Worm (Caenorhabditis elegans) whole organism, L4 larva: ENCODE measurements around the gene romo-1.

Experiments
- F10B5.3 ChIP-seq: sonication (generic microtip); optimal IDR thresholded peaks from 2 replicates; lab custom pipeline; 2016; ENCODE audit warnings: mild to moderate bottlenecking, missing genetic modification characterization, missing compliant biosample characterization
- F44E2.7 ChIP-seq: fragments of 200-800 bp; sonication (Bioruptor generic); IDR thresholded peaks from 2 replicates; pipeline ENCODE4 v2.1.2; 2022; ENCODE audit warnings: missing genetic modification characterization, missing compliant biosample characterization
- aha-1 ChIP-seq: fragments of 150-350 bp; peaks from one replicate; lab custom pipeline; 2014; ENCODE audit warnings: missing biosample characterization, missing genetic modification characterization
- ama-1 ChIP-seq: fragments of 150-350 bp; optimal IDR thresholded peaks from 2 replicates; lab custom pipeline; 2014; ENCODE audit warnings: inconsistent platforms, mixed read lengths
- arid-1 ChIP-seq: fragments of 200-800 bp; sonication (Bioruptor generic); conservative IDR thresholded peaks from 2 replicates; pipeline ENCODE4 v1.3.6; 2022; ENCODE audit warnings: missing genetic modification reagents, missing genetic modification characterization, missing compliant biosample characterization
- ceh-20 ChIP-seq: fragments of 200-800 bp; sonication (Bioruptor generic); IDR thresholded peaks from 2 replicates; pipeline ENCODE4 v1.3.6; 2022; ENCODE audit warnings: missing genetic modification reagents, missing genetic modification characterization, missing compliant biosample characterization
- ceh-32 ChIP-seq: sonication (generic microtip); optimal IDR thresholded peaks from 2 replicates; lab custom pipeline; 2016; ENCODE audit warnings: mild to moderate bottlenecking, missing genetic modification characterization, missing compliant biosample characterization; ENCODE audit not compliant: poor library complexity
- ceh-62 ChIP-seq: sonication (generic microtip); optimal IDR thresholded peaks from 2 replicates; lab custom pipeline; 2017; ENCODE audit warnings: missing biosample characterization, missing genetic modification characterization
- cey-2 ChIP-seq: sonication (generic microtip); optimal IDR thresholded peaks from 3 replicates; lab custom pipeline; 2017; ENCODE audit warnings: missing genetic modification characterization, mild to moderate bottlenecking, missing compliant biosample characterization, antibody characterized with exemption, borderline replicate concordance; ENCODE audit not compliant: insufficient read depth
- daf-12 ChIP-seq: fragments of 150-350 bp; optimal IDR thresholded peaks from 2 replicates; lab custom pipeline; 2014; ENCODE audit warnings: missing biosample characterization, missing genetic modification reagents, missing genetic modification characterization
- egl-43 ChIP-seq: fragments of 200-800 bp; sonication (Bioruptor generic); IDR thresholded peaks from 2 replicates; pipeline ENCODE4 v1.3.6; 2022; ENCODE audit warnings: missing genetic modification reagents, missing genetic modification characterization, missing compliant biosample characterization
- fkh-10 ChIP-seq: fragments of 150-350 bp; optimal IDR thresholded peaks from 2 replicates; lab custom pipeline; 2014; ENCODE audit warnings: missing biosample characterization, missing genetic modification reagents, missing genetic modification characterization
- hif-1 ChIP-seq, 2 experiments: sonication (generic microtip); optimal IDR thresholded peaks; 2 replicates each; lab custom pipeline; 2016 to 2017; ENCODE audit warnings: missing compliant biosample characterization in 2 of 2, missing genetic modification characterization in 2 of 2, missing genetic modification reagents in 2 of 2, missing genotype in 2 of 2, mild to moderate bottlenecking in 1 of 2
- hlh-30 ChIP-seq: sonication (generic microtip); optimal IDR thresholded peaks from 2 replicates; lab custom pipeline; 2017; ENCODE audit warnings: antibody characterized with exemption, mild to moderate bottlenecking, missing genetic modification characterization, missing compliant biosample characterization; ENCODE audit not compliant: insufficient read depth
- jun-1 ChIP-seq: fragments of 150-350 bp; optimal IDR thresholded peaks from 2 replicates; lab custom pipeline; 2014; ENCODE audit warnings: missing biosample characterization, missing genetic modification reagents, missing genetic modification characterization
- lin-15B ChIP-seq: fragments of 150-350 bp; sonication (generic microtip); optimal IDR thresholded peaks from 3 replicates; lab custom pipeline; 2014; ENCODE audit warnings: missing biosample characterization, missing genetic modification characterization
- lir-3 ChIP-seq: sonication (generic microtip); optimal IDR thresholded peaks from 2 replicates; lab custom pipeline; 2016; ENCODE audit warnings: mild to moderate bottlenecking, missing genetic modification characterization, missing compliant biosample characterization
- mep-1 ChIP-seq: fragments of 150-350 bp; sonication (generic microtip); optimal IDR thresholded peaks from 3 replicates; lab custom pipeline; 2014; ENCODE audit warnings: missing biosample characterization, missing genetic modification characterization
- nhr-102 ChIP-seq: sonication (generic microtip); optimal IDR thresholded peaks from 2 replicates; lab custom pipeline; 2016; ENCODE audit warnings: mild to moderate bottlenecking, missing genetic modification characterization, moderate library complexity, missing compliant biosample characterization
- nhr-11 ChIP-seq: fragments of 150-350 bp; optimal IDR thresholded peaks from 2 replicates; lab custom pipeline; 2014; ENCODE audit warnings: missing biosample characterization, missing genetic modification characterization
- nhr-41 ChIP-seq: fragments of 200-800 bp; sonication (Bioruptor generic); IDR thresholded peaks from 2 replicates; pipeline ENCODE4 v1.3.6; 2022; ENCODE audit warnings: missing genetic modification reagents, missing genetic modification characterization, missing compliant biosample characterization
- nhr-48 ChIP-seq: sonication (generic microtip); optimal IDR thresholded peaks from 2 replicates; lab custom pipeline; 2016; ENCODE audit warnings: mild to moderate bottlenecking, missing genetic modification characterization, missing compliant biosample characterization
- nhr-6 ChIP-seq: fragments of 150-350 bp; optimal IDR thresholded peaks from 2 replicates; lab custom pipeline; 2014; ENCODE audit warnings: missing biosample characterization, missing genetic modification characterization
- nhr-76 ChIP-seq: fragments of 150-350 bp; optimal IDR thresholded peaks from 2 replicates; lab custom pipeline; 2014; ENCODE audit warnings: missing biosample characterization, missing genetic modification characterization
- php-3 ChIP-seq: fragments of 200-800 bp; sonication (Bioruptor generic); IDR thresholded peaks from 2 replicates; pipeline ENCODE4 v1.3.6; 2022; ENCODE audit warnings: missing genetic modification reagents, missing genetic modification characterization, missing compliant biosample characterization
- saeg-2 ChIP-seq: fragments of 200-800 bp; sonication (Bioruptor generic); IDR thresholded peaks from 2 replicates; pipeline ENCODE4 v1.3.6; 2022; ENCODE audit warnings: missing genetic modification reagents, missing genetic modification characterization, missing compliant biosample characterization
- set-16 ChIP-seq: fragments of 200-800 bp; sonication (Bioruptor generic); IDR thresholded peaks from 2 replicates; pipeline ENCODE4 v1.3.6; 2022; ENCODE audit warnings: missing genetic modification reagents, missing genetic modification characterization, missing compliant biosample characterization
- snpc-1.2 ChIP-seq: fragments of 200-800 bp; sonication (Bioruptor generic); IDR thresholded peaks from 2 replicates; pipeline ENCODE4 v1.3.6; 2022; ENCODE audit warnings: missing genetic modification reagents, missing genetic modification characterization, missing compliant biosample characterization
- spr-3 ChIP-seq: fragments of 200-800 bp; sonication (Bioruptor generic); optimal IDR thresholded peaks from 2 replicates; lab custom pipeline; 2018; ENCODE audit warnings: mild to moderate bottlenecking, missing genetic modification characterization, missing compliant biosample characterization
- tag-97 ChIP-seq: fragments of 200-800 bp; sonication (Bioruptor generic); IDR thresholded peaks from 2 replicates; pipeline ENCODE4 v1.3.6; 2022; ENCODE audit warnings: missing genetic modification characterization, missing compliant biosample characterization
- unc-130 ChIP-seq: sonication (generic microtip); optimal IDR thresholded peaks from 2 replicates; lab custom pipeline; 2016; ENCODE audit warnings: missing genetic modification reagents, missing genetic modification characterization, missing compliant biosample characterization
- unc-39 ChIP-seq: sonication (generic microtip); optimal IDR thresholded peaks from 2 replicates; lab custom pipeline; 2017; ENCODE audit warnings: missing biosample characterization, missing genetic modification characterization
- unc-62 ChIP-seq, 3 experiments: fragments of 150-350 bp in 1 of 3; sonication (generic microtip); optimal IDR thresholded peaks in 2 of 3; peaks in 1 of 3; 1 replicate in 1 of 3; 2 replicates in 2 of 3; lab custom pipeline; 2014 to 2017; ENCODE audit warnings: missing biosample characterization in 3 of 3, missing genetic modification characterization in 3 of 3, missing genetic modification reagents in 3 of 3, missing genotype in 1 of 3
- zfp-3 ChIP-seq: fragments of 200-800 bp; sonication (Bioruptor generic); conservative IDR thresholded peaks from 2 replicates; pipeline ENCODE4 v1.3.6; 2022; ENCODE audit warnings: missing genetic modification reagents, missing genetic modification characterization, missing compliant biosample characterization
- ztf-7 ChIP-seq: fragments of 150-350 bp; optimal IDR thresholded peaks from 2 replicates; lab custom pipeline; 2014; ENCODE audit warnings: missing biosample characterization, missing genetic modification characterization

The romo-1 gene

DNA sequence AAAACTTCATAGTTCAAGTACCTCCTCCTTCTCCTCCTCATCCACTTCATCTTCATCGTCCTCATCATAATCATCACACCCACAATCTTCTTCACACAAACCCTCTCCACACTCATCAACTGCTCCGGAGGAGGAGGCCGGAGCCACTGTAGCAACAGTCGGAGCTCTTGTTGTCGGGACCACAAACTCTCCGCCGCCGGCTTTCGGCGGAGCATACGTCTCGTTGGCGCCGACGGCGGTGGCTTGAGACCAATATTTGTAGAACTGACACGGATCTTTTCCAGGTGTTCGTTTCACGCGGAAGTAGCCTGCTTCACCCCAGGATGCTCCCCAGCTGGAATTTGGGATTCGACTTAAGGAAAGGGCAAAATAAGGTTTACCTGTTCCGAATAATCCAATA lies 1.9 kb upstream of the romo-1 start:
- no peak for TF ChIP-seq fkh-10 (GFP tag; lab: Kevin White, UChicago)
- TF ChIP-seq set-16: peak; percentile 74

DNA sequence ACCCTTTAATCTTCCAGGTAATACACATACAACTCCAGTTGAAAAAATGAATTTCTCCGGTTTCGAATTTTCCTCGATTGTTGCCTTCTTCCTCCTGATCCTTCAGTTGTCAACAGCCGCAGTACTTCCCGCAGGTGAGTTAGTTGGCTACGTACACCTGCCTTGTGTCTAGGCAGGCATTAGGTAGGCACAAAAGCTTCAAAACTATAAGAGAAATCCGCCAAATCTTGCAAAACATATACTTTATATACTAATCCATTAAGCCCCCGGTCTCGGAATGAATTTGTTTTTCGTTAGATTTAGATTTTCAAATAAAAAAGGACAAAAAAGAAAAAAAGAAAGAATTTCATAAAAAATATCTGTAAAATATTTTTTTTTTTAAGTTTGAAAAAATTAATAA lies 2.4 kb downstream of the romo-1 start, which contains the start of gene flp-16:
TSS of gene flp-16 (plus strand) at position 18 of the 400 bp plus-strand sequence.
- TF ChIP-seq unc-39 (tag; lab: Kevin White, UChicago) (no peak), aha-1 (tag; lab: Kevin White, UChicago) (peak; percentile 93)

DNA sequence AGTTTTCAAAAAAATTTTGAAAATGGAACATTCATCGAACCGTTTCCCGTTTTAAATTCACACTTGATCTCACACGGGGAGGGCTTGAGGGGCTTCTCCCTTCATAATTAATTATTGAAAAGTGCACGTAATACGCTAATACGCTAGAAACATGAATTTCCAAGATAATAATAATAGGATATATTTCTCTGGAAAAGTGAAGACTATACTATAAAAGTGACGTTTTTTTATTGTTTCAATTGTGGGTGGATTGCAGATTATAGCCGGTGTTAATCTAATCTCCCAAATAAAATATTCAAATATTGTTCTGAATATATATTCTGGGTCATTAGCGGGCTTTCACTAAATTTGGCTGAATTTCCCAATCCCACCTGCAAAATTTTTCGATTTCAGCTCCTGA lies 4.0 kb downstream of the romo-1 start:
- TF ChIP-seq cey-2 (tag; lab: Kevin White, UChicago): no peak
- TF ChIP-seq nhr-6 (tag; lab: Kevin White, UChicago): no peak
- no peak for TF ChIP-seq F10B5.3 (tag; lab: Kevin White, UChicago)
- no peak for TF ChIP-seq F44E2.7
- no peak for TF ChIP-seq unc-62 (GFP tag; optimal IDR thresholded peaks at IDR 0.05 in 1 of 2; lab: Kevin White, UChicago)
- TF ChIP-seq unc-62 (tag; optimal IDR thresholded peaks at IDR 0.05; lab: Kevin White, UChicago): no peak
- no peak for TF ChIP-seq nhr-102 (tag; lab: Kevin White, UChicago)
- TF ChIP-seq daf-12: no peak
- TF ChIP-seq hlh-30: no peak
- no peak for TF ChIP-seq ceh-62 (tag; lab: Kevin White, UChicago)
- TF ChIP-seq ztf-7 (tag; lab: Kevin White, UChicago): no peak
- no peak for TF ChIP-seq set-16
- TF ChIP-seq ceh-32: no peak
- TF ChIP-seq hif-1 (tag; optimal IDR thresholded peaks at IDR 0.05; lab: Kevin White, UChicago): no peak
- TF ChIP-seq, all 104 proteins: peak for 0

DNA sequence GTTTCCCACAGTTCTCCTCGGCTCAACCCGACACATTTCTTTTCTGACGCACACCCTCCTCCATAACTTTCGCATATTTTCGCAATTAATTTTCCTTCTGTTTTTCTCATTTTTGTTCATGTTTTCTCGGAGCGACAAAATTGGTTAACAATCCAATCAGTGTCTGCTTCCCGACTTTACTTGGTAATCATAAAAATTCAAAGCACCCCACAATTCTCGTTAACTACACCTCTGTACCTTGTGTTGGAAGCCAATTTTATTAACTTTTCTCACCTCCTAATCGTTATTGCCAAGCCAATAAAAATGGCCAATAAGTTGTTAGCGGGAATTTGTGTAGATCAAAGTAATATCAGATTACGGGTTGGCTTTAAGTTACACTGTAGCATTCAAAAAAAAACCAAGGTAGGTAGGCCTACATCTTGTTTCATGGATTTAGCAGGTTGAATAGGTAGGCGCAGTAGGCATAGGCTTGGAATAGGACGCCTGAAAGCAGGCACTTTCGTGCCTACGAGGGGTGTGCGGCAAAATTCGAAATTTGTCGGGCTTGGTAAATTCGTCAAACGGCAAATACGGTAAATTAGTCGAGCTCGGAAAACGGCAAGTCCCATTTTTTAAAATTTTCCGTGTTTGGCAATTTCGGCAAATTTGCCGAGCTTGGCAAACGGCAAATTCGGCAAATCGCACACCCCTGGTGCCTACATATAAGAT lies 7.1 kb downstream of the romo-1 start:
- TF ChIP-seq zfp-3 (GFP tag; lab: Robert Waterston, UW) (no peak), ama-1 (no peak), nhr-11 (tag; lab: Kevin White, UChicago) (peak; percentile 4), F44E2.7 (0 out of 2 replicates have a peak, but pooled peaks have one; percentile 52), spr-3 (GFP tag; lab: Kevin White, UChicago) (no peak), unc-62 (GFP tag; optimal IDR thresholded peaks at IDR 0.05 in 1 of 2; lab: Kevin White, UChicago) (peak in 1 of 2 experiments; percentile 73), unc-62 (tag; optimal IDR thresholded peaks at IDR 0.05; lab: Kevin White, UChicago) (no peak)

DNA sequence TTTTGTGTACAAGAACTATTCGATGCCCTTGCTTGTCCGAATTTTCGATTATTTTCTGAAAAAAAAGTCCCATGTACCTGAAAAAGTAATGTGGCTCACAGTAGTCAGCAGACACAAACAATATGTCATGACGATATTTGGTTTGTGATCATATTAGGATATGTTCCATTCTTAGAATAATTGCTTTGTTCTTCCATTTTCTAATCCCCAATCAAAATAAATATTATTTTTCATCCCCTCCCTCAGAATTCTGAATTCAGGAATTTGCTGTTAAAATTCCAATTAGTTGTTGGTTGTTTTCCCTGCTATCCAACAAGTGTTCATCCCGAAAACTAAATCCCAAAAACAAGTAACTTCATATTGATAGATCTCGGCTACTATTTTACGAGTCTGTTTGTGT lies 18.3 kb downstream of the romo-1 start:
- TF ChIP-seq unc-130: no peak
- TF ChIP-seq aha-1 (tag; lab: Kevin White, UChicago): peak; percentile 87
- peak in 1 of 2 experiments; percentile 67 for TF ChIP-seq unc-62 (GFP tag; optimal IDR thresholded peaks at IDR 0.05 in 1 of 2; lab: Kevin White, UChicago)
- TF ChIP-seq unc-62 (tag; optimal IDR thresholded peaks at IDR 0.05; lab: Kevin White, UChicago): no peak

DNA sequence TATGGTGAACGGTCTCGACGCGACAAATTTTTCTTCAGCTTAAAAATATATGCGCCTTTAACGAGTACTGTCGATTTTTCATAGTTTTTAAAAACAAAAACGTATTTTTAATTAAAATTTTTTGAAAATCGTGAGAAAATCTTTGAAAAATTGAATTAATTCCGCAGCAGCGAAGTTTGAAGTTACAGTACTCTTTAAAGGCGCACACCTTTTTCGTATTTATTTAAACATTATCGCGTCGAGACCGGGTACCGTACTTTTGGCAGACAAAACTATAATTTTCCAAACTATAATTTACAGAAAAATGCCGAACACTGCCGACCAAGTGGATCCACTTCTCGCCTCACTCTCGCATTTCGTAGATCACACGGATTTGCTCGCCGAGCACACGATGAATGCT lies 21.9 kb downstream of the romo-1 start, which contains the start of gene F15D4.2:
TSS of gene F15D4.2 (plus strand) at position 301 of the 400 bp plus-strand sequence.
- TF ChIP-seq lin-15B (tag; lab: Kevin White, UChicago): no peak
- TF ChIP-seq php-3 (GFP tag; lab: Robert Waterston, UW): 0 out of 2 replicates have a peak, but pooled peaks have one; percentile 21

DNA sequence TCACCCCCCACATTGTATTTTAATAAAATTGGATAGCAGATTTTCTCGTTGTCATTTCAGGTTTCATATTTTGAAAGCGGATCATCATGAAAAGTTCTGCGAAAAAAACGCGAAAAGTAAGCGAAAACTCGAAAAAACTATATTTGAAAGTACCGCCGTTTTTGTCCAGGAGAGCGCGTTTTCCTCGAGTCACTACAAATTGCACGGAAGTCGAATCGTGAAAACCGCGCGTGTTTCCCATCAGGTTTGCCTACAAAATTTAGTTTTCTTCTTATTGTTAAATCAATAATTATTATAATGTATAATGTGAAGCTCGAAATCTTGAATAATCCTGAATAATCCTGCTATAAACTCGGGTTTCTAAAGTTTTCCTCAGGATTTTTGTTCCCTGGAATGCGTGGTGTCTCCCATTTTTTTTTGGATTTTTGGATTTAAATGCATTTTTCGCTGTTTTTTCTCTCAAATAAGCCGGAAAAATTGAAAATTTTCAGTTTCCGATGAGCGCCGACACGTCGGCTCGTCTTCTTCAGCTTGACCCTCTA lies 38.0 kb downstream of the romo-1 start, which contains the start of gene btf-1:
TSS of gene btf-1 (plus strand) at position 492 of the 542 bp plus-strand sequence.
- TF ChIP-seq snpc-1.2 (GFP tag; lab: Robert Waterston, UW): 0 out of 2 replicates have a peak, but pooled peaks have one; percentile 17
- peak; percentile 65; the same call in 1 of the 2 replicates for TF ChIP-seq arid-1 (GFP tag; lab: Robert Waterston, UW)
- peak; percentile 86 for TF ChIP-seq mep-1
- peak; percentile 83 for TF ChIP-seq unc-130
- TF ChIP-seq spr-3 (GFP tag; lab: Kevin White, UChicago): peak; percentile 20
- no peak for TF ChIP-seq saeg-2 (GFP tag; lab: Robert Waterston, UW)
- no peak for TF ChIP-seq nhr-76 (tag; lab: Kevin White, UChicago)
- peak; percentile 0 for TF ChIP-seq lin-15B (tag; lab: Kevin White, UChicago)
- peak; percentile 72 for TF ChIP-seq zfp-3 (GFP tag; lab: Robert Waterston, UW)
- TF ChIP-seq F10B5.3 (tag; lab: Kevin White, UChicago): peak; percentile 80
- 0 out of 2 replicates have a peak, but pooled peaks have one; percentile 32 for TF ChIP-seq php-3 (GFP tag; lab: Robert Waterston, UW)
- TF ChIP-seq jun-1 (tag; lab: Kevin White, UChicago): peak; percentile 55
- TF ChIP-seq nhr-41 (GFP tag; lab: Robert Waterston, UW): no peak
- peak; percentile 21 for TF ChIP-seq nhr-48
- TF ChIP-seq egl-43: 0 out of 2 replicates have a peak, but pooled peaks have one; percentile 38
- peak; percentile 54 for TF ChIP-seq lir-3 (tag; lab: Kevin White, UChicago)
- TF ChIP-seq ceh-20 (GFP tag; lab: Robert Waterston, UW): peak; percentile 61
- peak in 1 of 2 experiments; percentile 69 for TF ChIP-seq unc-62 (GFP tag; optimal IDR thresholded peaks at IDR 0.05 in 1 of 2; lab: Kevin White, UChicago)
- no peak for TF ChIP-seq unc-62 (tag; optimal IDR thresholded peaks at IDR 0.05; lab: Kevin White, UChicago)
- TF ChIP-seq tag-97 (GFP tag; lab: Robert Waterston, UW): no peak
